Fruit fly (Drosophila melanogaster): ENCODE results near the gene loh.
A peak's percentile ranks its signal among the peaks of the same experiment; 100 is the strongest.

dm6 chr2L:10442048-10442790 lies at the start of gene loh:
- TF ChIP-seq CG7368 (GFP tag; optimal IDR thresholded peaks at IDR 0.05) (no peak), Met (GFP tag; optimal IDR thresholded peaks at IDR 0.05) (no peak), Eip78C (GFP tag) (peak; percentile 86), CG6276 (GFP tag; optimal IDR thresholded peaks at IDR 0.05) (no peak)

Measured in whole organism, prepupa.